Worm (Caenorhabditis elegans): ENCODE data around the gene F21C10.5.

DNA sequence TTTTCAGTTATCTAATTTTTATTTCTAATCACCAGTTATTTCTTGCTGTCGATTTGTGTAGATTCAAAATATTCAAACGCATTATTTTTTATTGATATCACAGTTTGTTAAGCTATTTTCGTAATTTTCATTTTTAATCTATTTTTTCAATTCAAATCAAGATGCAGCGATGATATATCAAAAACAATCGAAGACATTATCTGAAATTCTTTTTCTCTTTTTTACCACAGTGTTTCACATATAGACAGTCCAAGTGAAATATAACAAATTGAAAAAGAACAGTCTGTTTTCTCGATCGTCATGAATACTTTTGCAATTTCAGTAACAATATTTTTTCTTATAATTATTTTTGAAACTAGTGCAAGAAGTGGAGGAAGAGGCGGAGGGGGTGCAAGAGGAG is at the start of gene F21C10.5:
- TF ChIP-seq lin-39 (tag; optimal IDR thresholded peaks at IDR 0.05) (no peak), ztf-11 (tag; optimal IDR thresholded peaks at IDR 0.05) (no peak), unc-62 (GFP tag; optimal IDR thresholded peaks at IDR 0.05 in 1 of 2) (no peak), unc-62 (tag; optimal IDR thresholded peaks at IDR 0.05) (no peak), zag-1 (tag; optimal IDR thresholded peaks at IDR 0.05) (no peak), aha-1 (tag) (no peak), pha-4 (GFP tag; IDR thresholded peaks at IDR 0.05) (no peak), pha-4 (tag; optimal IDR thresholded peaks at IDR 0.05) (no peak), R02D3.7 (tag; optimal IDR thresholded peaks at IDR 0.05) (no peak), tag-97 (GFP tag; IDR thresholded peaks at IDR 0.05) (no peak), hlh-30 (tag; optimal IDR thresholded peaks at IDR 0.05; ENCODE audit: insufficient read depth) (no peak)

Measured in whole organism, L4 larva.